Fruit fly (Drosophila melanogaster) Kc167 (cell line): ENCODE data around the gene CG4291.

Experiments
- Myc ChIP-seq: fragments of >200 bp; optimal IDR thresholded peaks from 2 replicates; lab custom pipeline; 2017; ENCODE audit warnings: missing external identifiers
- h ChIP-seq: fragments of >200 bp; optimal IDR thresholded peaks from 3 replicates; lab custom pipeline; 2018; ENCODE audit warnings: missing external identifiers
- psq ChIP-seq: fragments of >200 bp; optimal IDR thresholded peaks from 2 replicates; lab custom pipeline; 2017; ENCODE audit warnings: missing external identifiers
- ttk ChIP-seq: sonication (Bioruptor generic); optimal IDR thresholded peaks from 2 replicates; lab custom pipeline; 2017; ENCODE audit warnings: missing external identifiers

dm6 chr2L:869497-870040 is 17.0 kb upstream of the CG4291 start, which contains the start of gene dbe:
- TF ChIP-seq h (lab: Kevin White, UChicago) (no peak), psq (lab: Kevin White, UChicago) (no peak), Myc (no peak), ttk (lab: Kevin White, UChicago) (no peak)
